Fruit fly (Drosophila melanogaster) whole organism, embryonic: ENCODE data around the gene CG17707.

Experiments
- Ada2b ChIP-seq: fragments of 200-800 bp; sonication (Bioruptor generic); IDR thresholded peaks from 2 replicates; pipeline ENCODE4 v1.3.6; 2022; ENCODE audit warnings: missing biosample characterization, missing genetic modification characterization
- BEAF-32 ChIP-seq: fragments of 200-800 bp; sonication (Bioruptor generic); optimal IDR thresholded peaks from 3 replicates; lab custom pipeline; 2017; ENCODE audit warnings: missing biosample characterization, missing genetic modification characterization, mild to moderate bottlenecking, moderate library complexity, missing genetic modification reagents
- CG10209 ChIP-seq: fragments of 200-800 bp; sonication (Bioruptor generic); optimal IDR thresholded peaks from 3 replicates; lab custom pipeline; 2017; ENCODE audit warnings: missing biosample characterization, mild to moderate bottlenecking, missing genetic modification characterization, missing genetic modification reagents
- CG10366 ChIP-seq: fragments of 200-800 bp; sonication (Bioruptor generic); IDR thresholded peaks from 2 replicates; pipeline ENCODE4 v1.3.6; 2022; ENCODE audit warnings: missing biosample characterization, missing genetic modification characterization
- CG12104 ChIP-seq: fragments of 200-800 bp; sonication (Bioruptor generic); optimal IDR thresholded peaks from 3 replicates; lab custom pipeline; 2016; ENCODE audit warnings: missing biosample characterization, missing genetic modification characterization
- CG14667 ChIP-seq: fragments of 200-800 bp; sonication (Bioruptor generic); IDR thresholded peaks from 2 replicates; pipeline ENCODE4 v1.3.6; 2022; ENCODE audit warnings: missing biosample characterization, missing genetic modification characterization
- CG14710 ChIP-seq: fragments of 200-800 bp; sonication (Bioruptor generic); optimal IDR thresholded peaks from 3 replicates; lab custom pipeline; 2019; ENCODE audit warnings: missing biosample characterization, mild to moderate bottlenecking, missing genetic modification characterization, moderate library complexity
- CG14860 ChIP-seq: fragments of 200-800 bp; sonication (Bioruptor generic); IDR thresholded peaks from 3 replicates; pipeline ENCODE4 v1.3.6; 2022; ENCODE audit warnings: missing biosample characterization, missing genetic modification characterization; ENCODE audit not compliant: partially characterized antibody
- CG1529 ChIP-seq: fragments of 200-800 bp; sonication (Bioruptor generic); optimal IDR thresholded peaks from 3 replicates; lab custom pipeline; 2018; ENCODE audit warnings: missing biosample characterization, missing genetic modification characterization
- CG1602 ChIP-seq: fragments of 200-800 bp; sonication (Bioruptor generic); optimal IDR thresholded peaks from 3 replicates; lab custom pipeline; 2016; ENCODE audit warnings: missing biosample characterization, missing genetic modification characterization
- CG1603 ChIP-seq: fragments of 200-800 bp; sonication (Bioruptor generic); optimal IDR thresholded peaks from 2 replicates; lab custom pipeline; 2019; ENCODE audit warnings: missing biosample characterization, mild to moderate bottlenecking, missing genetic modification characterization, moderate library complexity
- CG17361 ChIP-seq: fragments of 200-800 bp; sonication (Bioruptor generic); IDR thresholded peaks from 3 replicates; pipeline ENCODE4 v1.3.6; 2022; ENCODE audit warnings: missing biosample characterization, missing genetic modification characterization
- CG3726 ChIP-seq: fragments of 200-800 bp; sonication (Bioruptor generic); IDR thresholded peaks from 3 replicates; pipeline ENCODE4, ENCODE4 v1.3.6; 2022; ENCODE audit warnings: missing biosample characterization, missing genetic modification characterization
- CG42726 ChIP-seq: fragments of 200-800 bp; sonication (Bioruptor generic); IDR thresholded peaks from 2 replicates; pipeline ENCODE4 v1.3.6; 2022; ENCODE audit warnings: missing biosample characterization, missing genetic modification characterization; ENCODE audit not compliant: partially characterized antibody
- CG4617 ChIP-seq: fragments of 200-800 bp; sonication (Bioruptor generic); optimal IDR thresholded peaks from 3 replicates; lab custom pipeline; 2016; ENCODE audit warnings: missing biosample characterization, missing genetic modification characterization, borderline replicate concordance
- CG6683 ChIP-seq: fragments of 200-800 bp; sonication (Bioruptor generic); optimal IDR thresholded peaks from 2 replicates; lab custom pipeline; 2017; ENCODE audit warnings: missing biosample characterization, mild to moderate bottlenecking, missing genetic modification characterization, missing genetic modification reagents
- CG6689 ChIP-seq: fragments of 200-800 bp; sonication (Bioruptor generic); IDR thresholded peaks from 2 replicates; pipeline ENCODE4 v1.3.6; 2022; ENCODE audit warnings: missing biosample characterization, missing genetic modification characterization
- CG6854 ChIP-seq: fragments of 200-800 bp; sonication (Bioruptor generic); optimal IDR thresholded peaks from 3 replicates; lab custom pipeline; 2017; ENCODE audit warnings: missing biosample characterization, mild to moderate bottlenecking, missing genetic modification characterization
- CG7372 ChIP-seq: fragments of 200-800 bp; sonication (Bioruptor generic); IDR thresholded peaks from 2 replicates; pipeline ENCODE4 v1.3.6; 2022; ENCODE audit warnings: missing biosample characterization, missing genetic modification characterization
- CG8924 ChIP-seq: fragments of 200-800 bp; optimal IDR thresholded peaks from 3 replicates; lab custom pipeline; 2019; ENCODE audit warnings: missing biosample characterization, mild to moderate bottlenecking, missing genetic modification characterization, moderate library complexity
- Chrac-16 ChIP-seq: fragments of 200-800 bp; sonication (Bioruptor generic); optimal IDR thresholded peaks from 3 replicates; lab custom pipeline; 2016; ENCODE audit warnings: missing biosample characterization, missing genetic modification characterization
- Dek ChIP-seq: fragments of 200-800 bp; sonication (Bioruptor generic); optimal IDR thresholded peaks from 3 replicates; lab custom pipeline; 2019; ENCODE audit warnings: missing biosample characterization, mild to moderate bottlenecking, missing genetic modification characterization, moderate library complexity
- Dp ChIP-seq: fragments of 200-800 bp; sonication (Bioruptor generic); optimal IDR thresholded peaks from 2 replicates; lab custom pipeline; 2018; ENCODE audit warnings: missing biosample characterization, mild to moderate bottlenecking, missing genetic modification characterization, moderate library complexity
- Ets97D ChIP-seq: fragments of 200-800 bp; sonication (Bioruptor generic); optimal IDR thresholded peaks from 3 replicates; lab custom pipeline; 2016; ENCODE audit warnings: missing biosample characterization, missing genetic modification characterization
- Gug ChIP-seq: fragments of 200-800 bp; sonication (Bioruptor generic); IDR thresholded peaks from 4 replicates; pipeline ENCODE4 v1.3.6; 2022; ENCODE audit warnings: missing biosample characterization, missing genetic modification characterization
- Max ChIP-seq: fragments of 200-800 bp; sonication (Bioruptor generic); optimal IDR thresholded peaks from 2 replicates; lab custom pipeline; 2016; ENCODE audit warnings: missing biosample characterization, mild to moderate bottlenecking, missing genetic modification characterization
- Myb ChIP-seq: fragments of 200-800 bp; sonication (Bioruptor generic); optimal IDR thresholded peaks from 2 replicates; lab custom pipeline; 2016; ENCODE audit warnings: missing biosample characterization, missing genetic modification characterization
- Ptx1 ChIP-seq: fragments of 200-800 bp; sonication (Bioruptor generic); IDR thresholded peaks from 2 replicates; pipeline ENCODE4 v1.3.6; 2022; ENCODE audit warnings: missing biosample characterization, missing genetic modification characterization
- Side ChIP-seq: fragments of 200-800 bp; sonication (Bioruptor generic); optimal IDR thresholded peaks from 2 replicates; lab custom pipeline; 2016; ENCODE audit warnings: missing biosample characterization, missing genetic modification characterization
- Sox100B ChIP-seq: fragments of 200-800 bp; sonication (Bioruptor generic); optimal IDR thresholded peaks from 3 replicates; lab custom pipeline; 2018; ENCODE audit warnings: missing biosample characterization, mild to moderate bottlenecking, missing genetic modification characterization
- Vsx1 ChIP-seq: fragments of 200-800 bp; sonication (Bioruptor generic); optimal IDR thresholded peaks from 2 replicates; lab custom pipeline; 2017; ENCODE audit warnings: missing biosample characterization, mild to moderate bottlenecking, missing genetic modification characterization, missing genetic modification reagents
- Xrp1 ChIP-seq: fragments of 200-800 bp; sonication (Bioruptor generic); IDR thresholded peaks from 2 replicates; pipeline ENCODE4 v1.3.6; 2022; ENCODE audit warnings: missing biosample characterization, missing genetic modification characterization
- amos ChIP-seq: fragments of 200-800 bp; sonication (Bioruptor generic); IDR thresholded peaks from 2 replicates; pipeline ENCODE4 v1.3.6; 2022; ENCODE audit warnings: missing biosample characterization, missing genetic modification characterization; ENCODE audit not compliant: partially characterized antibody
- ase ChIP-seq: fragments of 200-800 bp; sonication (Bioruptor generic); IDR thresholded peaks from 3 replicates; pipeline ENCODE4 v1.3.6; 2022; ENCODE audit warnings: missing biosample characterization, missing genetic modification characterization
- bowl ChIP-seq: fragments of 200-800 bp; sonication (Bioruptor generic); IDR thresholded peaks from 2 replicates; pipeline ENCODE4 v1.3.6; 2022; ENCODE audit warnings: missing biosample characterization, missing genetic modification characterization
- corto ChIP-seq: fragments of 200-800 bp; sonication (Bioruptor generic); optimal IDR thresholded peaks from 2 replicates; lab custom pipeline; 2016; ENCODE audit warnings: missing biosample characterization, mild to moderate bottlenecking, missing genetic modification characterization, moderate library complexity
- dati ChIP-seq: fragments of 200-800 bp; sonication (Bioruptor generic); IDR thresholded peaks from 2 replicates; pipeline ENCODE4 v1.3.6; 2022; ENCODE audit warnings: missing biosample characterization, missing genetic modification characterization
- dm ChIP-seq: fragments of 200-800 bp; sonication (Bioruptor generic); optimal IDR thresholded peaks from 3 replicates; lab custom pipeline; 2016; ENCODE audit warnings: missing biosample characterization, missing genetic modification characterization
- dmrt11E ChIP-seq: fragments of 200-800 bp; sonication (Bioruptor generic); optimal IDR thresholded peaks from 3 replicates; lab custom pipeline; 2018; ENCODE audit warnings: missing biosample characterization, mild to moderate bottlenecking, missing genetic modification characterization, moderate library complexity
- dmrt99B ChIP-seq: fragments of 200-800 bp; sonication (Bioruptor generic); optimal IDR thresholded peaks from 2 replicates; lab custom pipeline; 2018; ENCODE audit warnings: missing biosample characterization, mild to moderate bottlenecking, missing genetic modification characterization, moderate library complexity
- fd96Cb ChIP-seq: fragments of 200-800 bp; sonication (Bioruptor generic); optimal IDR thresholded peaks from 2 replicates; lab custom pipeline; 2018; ENCODE audit warnings: missing biosample characterization, mild to moderate bottlenecking, missing genetic modification characterization, moderate library complexity
- gt ChIP-seq: fragments of 200-800 bp; sonication (Bioruptor generic); IDR thresholded peaks from 2 replicates; pipeline ENCODE4 v1.3.6; 2022; ENCODE audit warnings: missing biosample characterization, missing genetic modification characterization
- lilli ChIP-seq: fragments of 200-800 bp; sonication (Bioruptor generic); optimal IDR thresholded peaks from 3 replicates; lab custom pipeline; 2016; ENCODE audit warnings: missing biosample characterization, missing genetic modification characterization
- pan ChIP-seq, 4 experiments: fragments of >200 bp in 3 of 4; fragments of 200-800 bp in 1 of 4; sonication (Bioruptor generic) in 1 of 4; optimal IDR thresholded peaks in 3 of 4; IDR thresholded peaks in 1 of 4; 2 replicates each; pipeline versions ENCODE4 v1.3.6 to Lab custom; 2017 to 2022; ENCODE audit warnings: missing biosample characterization in 2 of 4, missing genetic modification characterization in 2 of 4, mixed read lengths in 1 of 4
- phol ChIP-seq: fragments of 200-800 bp; sonication (Bioruptor generic); optimal IDR thresholded peaks from 3 replicates; lab custom pipeline; 2018; ENCODE audit warnings: missing biosample characterization, mild to moderate bottlenecking, missing genetic modification characterization, moderate library complexity
- ro ChIP-seq: fragments of 200-800 bp; sonication (Bioruptor generic); IDR thresholded peaks from 2 replicates; pipeline ENCODE4 v1.3.6; 2022; ENCODE audit warnings: missing biosample characterization, missing genetic modification characterization
- ssp ChIP-seq: fragments of 200-800 bp; sonication (Bioruptor generic); IDR thresholded peaks from 2 replicates; pipeline ENCODE4 v1.3.6; 2022; ENCODE audit warnings: missing biosample characterization, missing genetic modification characterization
- tna ChIP-seq: fragments of 200-800 bp; sonication (Bioruptor generic); IDR thresholded peaks from 2 replicates; pipeline ENCODE4 v1.3.6; 2022; ENCODE audit warnings: missing biosample characterization, missing genetic modification characterization; ENCODE audit not compliant: partially characterized antibody
- trem ChIP-seq: fragments of 200-800 bp; optimal IDR thresholded peaks from 3 replicates; lab custom pipeline; 2019; ENCODE audit warnings: missing biosample characterization, mild to moderate bottlenecking, missing genetic modification characterization, moderate library complexity
- vvl ChIP-seq: fragments of 200-800 bp; sonication (Bioruptor generic); IDR thresholded peaks from 2 replicates; pipeline ENCODE4 v1.3.6; 2022; ENCODE audit warnings: missing biosample characterization, missing genetic modification characterization
- zfh2 ChIP-seq: fragments of 200-800 bp; sonication (Bioruptor generic); optimal IDR thresholded peaks from 2 replicates; lab custom pipeline; 2016; ENCODE audit warnings: missing biosample characterization, missing genetic modification characterization

The CG17707 gene

DNA sequence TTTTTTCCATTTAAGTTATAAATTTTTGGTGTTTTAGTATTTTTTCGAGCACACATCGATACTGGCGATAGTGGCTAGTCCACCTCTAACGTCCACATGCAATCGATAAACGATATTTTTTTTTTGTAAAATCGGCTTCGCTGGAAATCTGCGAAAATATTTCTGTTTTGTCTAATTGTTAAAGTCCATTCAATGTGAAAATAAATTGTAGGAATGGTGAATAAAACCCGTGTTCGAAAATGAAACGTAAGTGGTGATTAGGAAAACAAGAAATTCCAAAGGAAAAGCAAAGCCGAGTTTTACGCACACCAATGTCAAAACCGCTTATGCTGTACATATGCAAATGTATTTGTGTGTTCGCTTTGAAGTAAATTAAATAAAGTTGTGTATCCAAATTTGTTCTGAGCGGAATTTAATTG, 20.9 kb downstream of the CG17707 start, which contains the start of gene RhoGAP1A (continued):
- peak; percentile 57 for TF ChIP-seq tna (GFP tag; lab: Robert Waterston, UW)
- 0 out of 2 replicates have a peak, but pooled peaks have one; percentile 18 for TF ChIP-seq vvl (GFP tag; lab: Robert Waterston, UW)
- no peak for TF ChIP-seq CG3726 (GFP tag; lab: Robert Waterston, UW)
- TF ChIP-seq CG6689 (GFP tag; lab: Robert Waterston, UW): no peak
- TF ChIP-seq CG6854 (GFP tag; lab: Kevin White, UChicago): no peak
- TF ChIP-seq CG12104 (GFP tag; lab: Kevin White, UChicago): no peak
- peak; percentile 84; the same call in 1 of the 2 replicates for TF ChIP-seq amos
- TF ChIP-seq lilli: peak; percentile 22
- TF ChIP-seq Side (GFP tag; lab: Kevin White, UChicago): no peak
- peak; percentile 32 for TF ChIP-seq Dp (GFP tag; lab: Kevin White, UChicago)
- TF ChIP-seq dati (GFP tag; lab: Robert Waterston, UW): no peak
- TF ChIP-seq dmrt99B (tag; lab: Kevin White, UChicago): no peak
- TF ChIP-seq corto (GFP tag; lab: Kevin White, UChicago): no peak
- no peak for TF ChIP-seq ssp (GFP tag; lab: Robert Waterston, UW)
- TF ChIP-seq Sox100B (GFP tag; lab: Kevin White, UChicago): no peak
- peak; percentile 34 for TF ChIP-seq Myb (GFP tag; lab: Kevin White, UChicago)
- TF ChIP-seq CG1602 (GFP tag; lab: Kevin White, UChicago): no peak
- no peak for TF ChIP-seq CG10209 (GFP tag; lab: Kevin White, UChicago)
- TF ChIP-seq CG6683 (GFP tag; lab: Kevin White, UChicago): no peak
- TF ChIP-seq CG10366 (GFP tag; lab: Robert Waterston, UW): no peak
- TF ChIP-seq gt (GFP tag; lab: Robert Waterston, UW): no peak
- TF ChIP-seq Max (GFP tag; lab: Kevin White, UChicago): no peak
- TF ChIP-seq BEAF-32: peak; percentile 79
- TF ChIP-seq Gug (GFP tag; lab: Robert Waterston, UW): no peak
- TF ChIP-seq CG1529 (GFP tag; lab: Kevin White, UChicago): no peak
- TF ChIP-seq CG42726 (GFP tag; lab: Robert Waterston, UW): peak; percentile 67
- TF ChIP-seq zfh2 (GFP tag; lab: Kevin White, UChicago): peak; percentile 16
- no peak for TF ChIP-seq fd96Cb (tag; lab: Kevin White, UChicago)
- no peak for TF ChIP-seq ro
- TF ChIP-seq CG14860 (GFP tag; lab: Robert Waterston, UW): peak; percentile 69
- no peak; the same call in 1 of the 2 replicates for TF ChIP-seq Xrp1
- peak; percentile 45 for TF ChIP-seq CG14710
- TF ChIP-seq pan (optimal IDR thresholded peaks at IDR 0.05; lab: Kevin White, UChicago): no peak
- no peak for TF ChIP-seq pan (GFP tag; optimal IDR thresholded peaks at IDR 0.05 in 1 of 2, IDR thresholded peaks at IDR 0.05 in 1 of 2)
- TF ChIP-seq phol (tag; lab: Kevin White, UChicago): no peak
- TF ChIP-seq CG1603 (tag; lab: Kevin White, UChicago): peak; percentile 29
- TF ChIP-seq CG8924 (tag; lab: Kevin White, UChicago): peak; percentile 10
- no peak for TF ChIP-seq dmrt11E (tag; lab: Kevin White, UChicago)
- no peak for TF ChIP-seq Chrac-16
- no peak for TF ChIP-seq CG7372
- no peak for TF ChIP-seq dm
- TF ChIP-seq trem (tag; lab: Kevin White, UChicago): peak; percentile 1
- TF ChIP-seq Ets97D (GFP tag; lab: Kevin White, UChicago): peak; percentile 40
- no peak for TF ChIP-seq ase
- TF ChIP-seq Vsx1 (GFP tag; lab: Kevin White, UChicago): no peak
- no peak for TF ChIP-seq Ada2b
- TF ChIP-seq Dek (tag; lab: Kevin White, UChicago): no peak
- no peak for TF ChIP-seq bowl (GFP tag; lab: Robert Waterston, UW)
- no peak for TF ChIP-seq Ptx1
- peak; percentile 61; the same call in 2 of the 3 replicates for TF ChIP-seq CG17361 (GFP tag; lab: Robert Waterston, UW)
- peak; percentile 72 for TF ChIP-seq CG4617 (GFP tag; lab: Kevin White, UChicago)
- no peak for TF ChIP-seq CG14667 (GFP tag; lab: Robert Waterston, UW)
